Worm (Caenorhabditis elegans): ENCODE measurements around the gene lin-32.

- TF ChIP-seq fkh-2 (tag; optimal IDR thresholded peaks at IDR 0.05), result no peak
- no peak for TF ChIP-seq jun-1 (tag; optimal IDR thresholded peaks at IDR 0.05)
- TF ChIP-seq lin-39 (tag; optimal IDR thresholded peaks at IDR 0.05), result no peak
- no peak for TF ChIP-seq lin-15B (tag; optimal IDR thresholded peaks at IDR 0.05)
- no peak for TF ChIP-seq ama-1 (optimal IDR thresholded peaks at IDR 0.05)
- TF ChIP-seq pqm-1 (tag; optimal IDR thresholded peaks at IDR 0.05), result peak; percentile 1
- TF ChIP-seq fos-1 (tag; optimal IDR thresholded peaks at IDR 0.05), result no peak
- no peak for TF ChIP-seq ztf-4 (tag; optimal IDR thresholded peaks at IDR 0.05)
Observed at ce11 chrX:2215108-2215507, 14.8 kb downstream of the lin-32 start.

Measured in whole organism, L3 larva.